Worm (Caenorhabditis elegans) whole organism, late embryonic: ENCODE data around the gene alfa-1.

Experiments
- K02D7.2 ChIP-seq: sonication (generic microtip); optimal IDR thresholded peaks from 2 replicates; lab custom pipeline; 2017; ENCODE audit warnings: mild to moderate bottlenecking, missing genetic modification characterization, missing compliant biosample characterization
- K09A11.1 ChIP-seq: sonication (generic microtip); optimal IDR thresholded peaks from 2 replicates; lab custom pipeline; 2017; ENCODE audit warnings: antibody characterized with exemption, mild to moderate bottlenecking, missing genetic modification characterization, missing compliant biosample characterization; ENCODE audit not compliant: insufficient read depth
- T23F11.4 ChIP-seq: fragments of 200-800 bp; sonication (Bioruptor generic); optimal IDR thresholded peaks from 2 replicates; lab custom pipeline; 2018; ENCODE audit warnings: mild to moderate bottlenecking, missing genetic modification characterization, missing compliant biosample characterization
- Y22D7AL.16 ChIP-seq: sonication (generic microtip); optimal IDR thresholded peaks from 2 replicates; lab custom pipeline; 2016; ENCODE audit warnings: missing genetic modification characterization, missing compliant biosample characterization
- ahr-1 ChIP-seq: sonication (generic microtip); optimal IDR thresholded peaks from 2 replicates; lab custom pipeline; 2016; ENCODE audit warnings: missing genetic modification characterization, missing compliant biosample characterization
- ama-1 ChIP-seq: fragments of 150-350 bp; optimal IDR thresholded peaks from 2 replicates; lab custom pipeline; 2014
- ceh-14 ChIP-seq: sonication (generic microtip); optimal IDR thresholded peaks from 2 replicates; lab custom pipeline; 2016; ENCODE audit warnings: missing genotype, missing genetic modification characterization, missing compliant biosample characterization
- ceh-18 ChIP-seq: sonication (generic microtip); optimal IDR thresholded peaks from 2 replicates; lab custom pipeline; 2016; ENCODE audit warnings: missing genetic modification characterization, missing compliant biosample characterization
- ceh-24 ChIP-seq: sonication (generic microtip); optimal IDR thresholded peaks from 2 replicates; lab custom pipeline; 2016; ENCODE audit warnings: mild to moderate bottlenecking, missing genetic modification characterization, missing compliant biosample characterization
- ceh-31 ChIP-seq: sonication (generic microtip); optimal IDR thresholded peaks from 2 replicates; lab custom pipeline; 2016; ENCODE audit warnings: missing genetic modification characterization, missing compliant biosample characterization
- ceh-34 ChIP-seq: sonication (generic microtip); optimal IDR thresholded peaks from 2 replicates; lab custom pipeline; 2016; ENCODE audit warnings: mild to moderate bottlenecking, missing genetic modification characterization, missing compliant biosample characterization
- ceh-48 ChIP-seq: sonication (generic microtip); optimal IDR thresholded peaks from 2 replicates; lab custom pipeline; 2016; ENCODE audit warnings: missing genetic modification characterization, inconsistent platforms, missing compliant biosample characterization
- ceh-6 ChIP-seq: fragments of 200-800 bp; sonication (Bioruptor generic); optimal IDR thresholded peaks from 2 replicates; lab custom pipeline; 2018; ENCODE audit warnings: mild to moderate bottlenecking, missing genetic modification characterization, missing compliant biosample characterization
- elt-2 ChIP-seq: sonication (generic microtip); optimal IDR thresholded peaks from 2 replicates; lab custom pipeline; 2016; ENCODE audit warnings: missing genetic modification reagents, missing genetic modification characterization, missing compliant biosample characterization
- eyg-1 ChIP-seq: sonication (generic microtip); optimal IDR thresholded peaks from 2 replicates; lab custom pipeline; 2016; ENCODE audit warnings: missing genotype, missing genetic modification characterization, missing compliant biosample characterization
- fax-1 ChIP-seq: sonication (generic microtip); optimal IDR thresholded peaks from 2 replicates; lab custom pipeline; 2016; ENCODE audit warnings: missing genotype, missing genetic modification characterization, missing compliant biosample characterization
- hlh-15 ChIP-seq: sonication (generic microtip); optimal IDR thresholded peaks from 2 replicates; lab custom pipeline; 2016; ENCODE audit warnings: missing genetic modification characterization, missing compliant biosample characterization
- hlh-8 ChIP-seq: sonication (generic microtip); optimal IDR thresholded peaks from 2 replicates; lab custom pipeline; 2016; ENCODE audit warnings: missing genotype, missing genetic modification characterization, missing compliant biosample characterization
- mec-3 ChIP-seq: sonication (generic microtip); optimal IDR thresholded peaks from 2 replicates; lab custom pipeline; 2016; ENCODE audit warnings: borderline replicate concordance, missing genetic modification characterization, missing compliant biosample characterization
- nfya-1 ChIP-seq: sonication (generic microtip); optimal IDR thresholded peaks from 2 replicates; lab custom pipeline; 2017; ENCODE audit warnings: missing genetic modification characterization, mild to moderate bottlenecking, missing compliant biosample characterization, antibody characterized with exemption, moderate library complexity
- nhr-232 ChIP-seq: sonication (generic microtip); optimal IDR thresholded peaks from 2 replicates; lab custom pipeline; 2016; ENCODE audit warnings: missing genetic modification characterization, missing compliant biosample characterization
- odd-2 ChIP-seq: sonication (generic microtip); optimal IDR thresholded peaks from 2 replicates; lab custom pipeline; 2017; ENCODE audit warnings: antibody characterized with exemption, mild to moderate bottlenecking, missing genetic modification characterization, missing compliant biosample characterization
- pag-3 ChIP-seq: sonication (generic microtip); optimal IDR thresholded peaks from 2 replicates; lab custom pipeline; 2016; ENCODE audit warnings: missing compliant biosample characterization, missing genetic modification characterization, borderline replicate concordance
- pha-2 ChIP-seq: sonication (generic microtip); optimal IDR thresholded peaks from 2 replicates; lab custom pipeline; 2017; ENCODE audit warnings: mild to moderate bottlenecking, missing genetic modification characterization, missing compliant biosample characterization
- pros-1 ChIP-seq: fragments of 150-350 bp; optimal IDR thresholded peaks from 2 replicates; lab custom pipeline; 2014; ENCODE audit warnings: missing biosample characterization, missing genetic modification reagents, missing genetic modification characterization
- rnt-1 ChIP-seq: sonication (generic microtip); optimal IDR thresholded peaks from 2 replicates; lab custom pipeline; 2016; ENCODE audit warnings: missing genetic modification characterization, missing compliant biosample characterization
- sdc-2 ChIP-seq: sonication (generic microtip); optimal IDR thresholded peaks from 2 replicates; lab custom pipeline; 2016; ENCODE audit warnings: missing genotype, missing genetic modification characterization, missing compliant biosample characterization
- ttx-3 ChIP-seq: sonication (generic microtip); optimal IDR thresholded peaks from 2 replicates; lab custom pipeline; 2016; ENCODE audit warnings: missing genetic modification reagents, missing genetic modification characterization, missing compliant biosample characterization
- unc-3 ChIP-seq, 2 experiments: fragments of 200-800 bp in 1 of 2; sonication (Bioruptor generic) in 1 of 2; sonication (generic microtip) in 1 of 2; conservative IDR thresholded peaks in 1 of 2; optimal IDR thresholded peaks in 1 of 2; 2 replicates each; pipeline versions ENCODE4 v1.3.6 to Lab custom; 2016 to 2022; ENCODE audit warnings: missing compliant biosample characterization in 2 of 2, missing genetic modification characterization in 2 of 2, missing genetic modification reagents in 1 of 2
- unc-42 ChIP-seq: sonication (generic microtip); optimal IDR thresholded peaks from 2 replicates; lab custom pipeline; 2016; ENCODE audit warnings: missing genotype, missing genetic modification characterization, missing compliant biosample characterization
- unc-55 ChIP-seq: sonication (generic microtip); optimal IDR thresholded peaks from 2 replicates; lab custom pipeline; 2017; ENCODE audit warnings: missing biosample characterization, missing genetic modification reagents, missing genetic modification characterization
- zip-5 ChIP-seq: sonication (generic microtip); optimal IDR thresholded peaks from 2 replicates; lab custom pipeline; 2016; ENCODE audit warnings: missing genetic modification characterization, missing compliant biosample characterization

alfa-1 gene

DNA sequence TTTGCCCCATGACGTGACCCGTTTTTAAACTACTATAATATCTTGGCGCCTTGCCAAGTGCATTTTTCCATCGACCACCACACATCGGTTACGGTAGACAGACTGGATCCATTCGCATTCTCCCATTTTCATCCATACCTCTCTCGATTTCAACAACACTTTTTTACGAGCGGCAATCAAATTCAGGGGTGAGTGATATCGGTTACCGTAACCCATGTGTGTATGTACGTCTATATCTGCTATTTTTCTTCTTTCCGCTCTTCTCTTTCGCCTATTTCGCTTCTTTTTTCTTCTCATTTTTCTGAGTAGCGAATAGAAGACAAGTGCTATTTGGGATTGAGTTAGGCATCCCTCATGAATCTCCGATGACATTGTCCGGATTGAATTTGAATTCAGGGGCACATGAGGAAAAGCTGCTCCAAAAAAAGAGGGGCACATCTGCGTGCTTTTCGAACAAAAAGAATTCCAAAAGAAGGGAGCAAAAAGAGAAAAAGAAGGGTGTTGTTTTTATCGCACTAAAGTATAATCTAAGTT lies 30.6 kb downstream of the alfa-1 start:
- TF ChIP-seq ceh-48 (no peak), sdc-2 (no peak), unc-3 (GFP tag; conservative IDR thresholded peaks at IDR 0.05; lab: Robert Waterston, UW) (no peak), unc-3 (tag; optimal IDR thresholded peaks at IDR 0.05; lab: Kevin White, UChicago) (no peak), unc-42 (tag; lab: Kevin White, UChicago) (peak; percentile 59), zip-5 (no peak), ceh-34 (tag; lab: Kevin White, UChicago) (no peak)

DNA sequence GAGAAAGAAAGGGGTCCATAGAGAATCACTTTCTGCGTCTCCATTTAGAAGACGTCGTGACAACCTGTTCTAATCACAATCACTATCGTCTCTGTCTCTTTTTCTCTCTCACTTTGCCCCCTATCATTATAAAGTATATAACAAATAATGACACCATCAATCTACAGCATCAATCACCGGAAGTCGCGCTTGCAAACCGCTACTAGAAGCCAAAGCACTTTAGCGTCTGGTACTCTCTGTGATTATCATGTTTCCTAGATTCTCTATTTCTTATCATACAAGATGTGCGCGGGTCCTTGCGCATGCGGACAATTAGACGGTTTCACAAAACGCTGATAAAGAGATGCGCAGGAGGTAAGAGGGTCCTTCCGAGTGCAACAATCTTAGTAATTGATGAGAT lies 31.2 kb downstream of the alfa-1 start:
- TF ChIP-seq eyg-1 (no peak), elt-2 (peak; percentile 76)
- TF ChIP-seq, all 69 proteins: peak for 1

DNA sequence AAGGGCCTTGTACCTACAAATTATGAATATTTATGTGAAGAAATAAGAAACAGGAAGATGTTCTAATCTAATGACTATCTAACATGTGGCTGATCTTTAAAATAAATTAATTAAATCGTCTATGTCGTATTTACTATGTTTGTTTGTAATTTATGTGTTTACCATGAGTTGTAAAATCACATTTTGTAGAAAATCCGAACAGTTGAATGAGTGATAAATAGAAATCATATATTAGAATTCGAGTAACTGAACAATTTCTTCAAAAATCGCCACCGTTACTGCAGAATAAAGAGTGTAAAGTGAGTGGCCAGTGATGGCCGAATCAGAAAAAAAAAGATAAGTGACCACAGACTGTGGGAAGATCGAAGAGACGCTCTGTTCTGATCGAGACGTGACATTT lies 32.3 kb downstream of the alfa-1 start:
- no peak for TF ChIP-seq ttx-3 (tag; lab: Kevin White, UChicago)
- no peak for TF ChIP-seq K09A11.1 (tag; lab: Kevin White, UChicago)
- no peak for TF ChIP-seq mec-3
- no peak for TF ChIP-seq rnt-1 (tag; lab: Kevin White, UChicago)
- no peak for TF ChIP-seq ahr-1 (tag; lab: Kevin White, UChicago)
- TF ChIP-seq ceh-6 (GFP tag; lab: Kevin White, UChicago) = no peak
- TF ChIP-seq odd-2 = no peak
- TF ChIP-seq nhr-232 = no peak
- TF ChIP-seq ceh-14 = no peak
- TF ChIP-seq Y22D7AL.16 (tag; lab: Kevin White, UChicago) = no peak
- TF ChIP-seq T23F11.4 (GFP tag; lab: Kevin White, UChicago) = no peak
- no peak for TF ChIP-seq ceh-34 (tag; lab: Kevin White, UChicago)
- no peak for TF ChIP-seq ceh-24
- no peak for TF ChIP-seq hlh-8 (tag; lab: Kevin White, UChicago)
- no peak for TF ChIP-seq pros-1 (tag; lab: Kevin White, UChicago)
- TF ChIP-seq unc-55 (GFP tag; lab: Kevin White, UChicago) = no peak
- TF ChIP-seq ceh-48 = no peak
- TF ChIP-seq pha-2 (tag; lab: Kevin White, UChicago) = no peak
- TF ChIP-seq nfya-1 = no peak

DNA sequence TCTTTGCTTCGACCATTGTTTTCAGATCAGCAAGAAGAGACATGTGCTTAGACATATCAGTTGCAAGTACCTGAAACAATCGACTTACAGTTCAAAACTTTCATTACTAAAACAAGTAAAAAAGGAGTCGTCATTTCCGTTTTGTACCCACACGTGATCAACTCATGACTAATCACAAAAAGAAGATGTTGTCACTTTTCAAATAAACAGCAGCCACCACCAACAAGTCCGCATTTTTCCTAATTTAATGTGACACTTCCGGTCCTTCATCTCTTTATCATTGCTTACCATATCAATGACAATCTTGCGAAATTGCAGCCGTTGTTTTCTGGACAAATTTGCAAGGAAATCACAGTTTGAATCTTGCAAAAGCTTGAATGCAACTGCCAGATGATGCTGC lies 33.7 kb downstream of the alfa-1 start:
- TF ChIP-seq fax-1 (tag; lab: Kevin White, UChicago) (no peak), pros-1 (tag; lab: Kevin White, UChicago) (no peak), ceh-18 (tag; lab: Kevin White, UChicago) (no peak), zip-5 (no peak), ama-1 (lab: Kevin White, UChicago) (no peak), pag-3 (tag; lab: Kevin White, UChicago) (no peak), hlh-15 (no peak)

DNA sequence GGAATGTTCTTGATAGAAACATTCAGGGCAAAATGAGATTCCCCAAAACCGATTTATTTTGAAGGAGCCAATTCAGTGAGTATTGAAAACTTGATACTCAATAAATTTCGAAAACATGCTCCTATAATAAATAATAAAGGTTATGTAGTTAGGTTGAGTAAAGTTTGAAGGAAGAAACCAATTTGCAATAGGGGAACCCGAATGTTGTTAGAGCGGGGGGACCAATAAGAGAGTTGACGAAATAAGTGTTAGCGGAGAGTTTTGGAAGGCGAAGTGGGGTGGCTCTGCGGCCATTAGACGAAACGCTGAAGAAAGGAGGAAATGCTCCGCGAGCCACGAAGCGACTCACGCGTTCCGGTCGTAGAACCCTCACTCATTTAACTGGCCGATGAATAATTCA lies 37.3 kb downstream of the alfa-1 start:
- TF ChIP-seq K02D7.2 (no peak), nfya-1 (peak; percentile 28), unc-42 (tag; lab: Kevin White, UChicago) (peak; percentile 79), ceh-31 (tag; lab: Kevin White, UChicago) (peak; percentile 36)

DNA sequence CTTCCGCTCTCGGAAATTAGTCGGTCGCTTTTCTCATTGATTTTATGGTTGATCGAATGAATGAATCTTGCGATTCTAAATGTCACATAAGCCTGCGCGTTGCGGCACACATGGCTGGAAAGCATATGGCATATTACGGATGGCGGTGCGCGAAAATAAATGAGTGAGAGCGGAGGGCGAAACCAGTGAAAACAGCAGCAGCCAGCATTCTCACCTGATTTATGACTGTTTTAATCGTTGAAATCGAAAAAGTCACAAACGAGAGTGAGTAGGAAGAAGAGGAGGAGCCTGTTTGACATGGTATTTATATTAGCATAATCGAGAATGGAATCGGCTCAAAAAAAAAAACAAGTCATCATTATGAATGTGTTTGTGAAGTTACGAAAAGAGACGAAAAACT lies 38.0 kb downstream of the alfa-1 start:
- TF ChIP-seq pros-1 (tag; lab: Kevin White, UChicago) (no peak), ceh-48 (peak; percentile 30), ceh-31 (tag; lab: Kevin White, UChicago) (peak; percentile 15), hlh-8 (tag; lab: Kevin White, UChicago) (peak; percentile 14)
